Worm (Caenorhabditis elegans) whole organism, early embryonic: ENCODE results near the gene M110.7.

Source experiments
- B0310.2 ChIP-seq: sonication (generic microtip); optimal IDR thresholded peaks from 2 replicates; lab custom pipeline; 2016; ENCODE audit warnings: mild to moderate bottlenecking, missing genetic modification characterization, missing compliant biosample characterization
- F13C5.2 ChIP-seq: sonication (generic microtip); optimal IDR thresholded peaks from 2 replicates; lab custom pipeline; 2017; ENCODE audit warnings: mild to moderate bottlenecking, missing genetic modification characterization, inconsistent platforms, missing compliant biosample characterization
- aly-1 ChIP-seq: sonication (generic microtip); optimal IDR thresholded peaks from 2 replicates; lab custom pipeline; 2016; ENCODE audit warnings: missing genetic modification characterization, missing compliant biosample characterization
- ama-1 ChIP-seq: fragments of 150-350 bp; optimal IDR thresholded peaks from 2 replicates; lab custom pipeline; 2014
- ceh-36 ChIP-seq: sonication (generic microtip); optimal IDR thresholded peaks from 2 replicates; lab custom pipeline; 2016; ENCODE audit warnings: missing genetic modification characterization, inconsistent platforms, missing compliant biosample characterization
- flt-1 ChIP-seq: fragments of 200-800 bp; sonication (Bioruptor generic); IDR thresholded peaks from 2 replicates; pipeline ENCODE4 v1.3.6; 2022; ENCODE audit warnings: missing genetic modification characterization, missing compliant biosample characterization
- hmbx-1 ChIP-seq: sonication (generic microtip); optimal IDR thresholded peaks from 2 replicates; lab custom pipeline; 2016; ENCODE audit warnings: mild to moderate bottlenecking, missing genetic modification characterization, missing compliant biosample characterization
- hmg-4 ChIP-seq: fragments of 200-800 bp; sonication (Bioruptor generic); optimal IDR thresholded peaks from 2 replicates; lab custom pipeline; 2018; ENCODE audit warnings: mild to moderate bottlenecking, missing genetic modification characterization, missing compliant biosample characterization
- hnd-1 ChIP-seq: sonication (generic microtip); optimal IDR thresholded peaks from 2 replicates; lab custom pipeline; 2016; ENCODE audit warnings: missing genetic modification characterization, missing compliant biosample characterization
- pes-1 ChIP-seq: fragments of 200-800 bp; sonication (Bioruptor generic); IDR thresholded peaks from 2 replicates; pipeline ENCODE4 v1.3.6; 2022; ENCODE audit warnings: missing genetic modification reagents, missing genetic modification characterization, missing compliant biosample characterization
- sea-1 ChIP-seq: fragments of 200-800 bp; sonication (Bioruptor generic); conservative IDR thresholded peaks from 2 replicates; pipeline ENCODE4 v1.3.6; 2022; ENCODE audit warnings: missing genetic modification characterization, missing compliant biosample characterization
- tbx-37 ChIP-seq: fragments of 200-800 bp; sonication (Bioruptor generic); conservative IDR thresholded peaks from 2 replicates; pipeline ENCODE4 v1.3.6; 2022; ENCODE audit warnings: missing genetic modification reagents, missing genetic modification characterization, missing compliant biosample characterization
- tra-4 ChIP-seq: sonication (generic microtip); optimal IDR thresholded peaks from 2 replicates; lab custom pipeline; 2017; ENCODE audit warnings: missing genetic modification characterization, missing compliant biosample characterization

DNA sequence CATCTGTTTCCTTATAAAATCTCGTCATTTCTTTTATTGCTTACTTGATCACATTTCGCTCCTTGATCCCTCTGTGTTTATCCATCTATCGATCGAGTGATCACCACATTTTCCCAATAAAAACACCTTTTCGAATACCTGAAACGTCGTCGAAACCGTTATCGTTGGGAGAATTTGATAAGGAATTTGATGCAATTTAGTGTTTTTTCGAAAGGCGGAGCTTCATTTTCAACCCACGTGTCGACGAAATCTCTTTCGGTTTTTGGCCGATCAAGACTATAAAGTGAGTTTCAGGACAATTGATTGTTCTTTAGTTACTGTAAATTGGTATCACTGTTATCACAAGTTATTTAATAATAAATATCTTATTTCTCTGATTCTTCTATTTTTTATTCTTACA, 32.0 kb downstream of the M110.7 start, which contains the start of gene srdh-1:
- no peak for TF ChIP-seq hmg-4
- no peak for TF ChIP-seq ama-1
- TF ChIP-seq pes-1 (GFP tag; lab: Robert Waterston, UW) = no peak
- TF ChIP-seq aly-1 = no peak
- no peak for TF ChIP-seq hnd-1 (tag; lab: Kevin White, UChicago)
- no peak for TF ChIP-seq F13C5.2
- no peak for TF ChIP-seq flt-1 (GFP tag; lab: Robert Waterston, UW)
- TF ChIP-seq hmbx-1 (tag; lab: Kevin White, UChicago) = no peak
- TF ChIP-seq tbx-37 (GFP tag; lab: Robert Waterston, UW) = no peak
- no peak for TF ChIP-seq sea-1
- TF ChIP-seq B0310.2 (tag; lab: Kevin White, UChicago) = no peak
- no peak for TF ChIP-seq tra-4 (tag; lab: Kevin White, UChicago)
- TF ChIP-seq ceh-36 (tag; lab: Kevin White, UChicago) = no peak
